Fruit fly (Drosophila melanogaster) S2 (cell line): Measurements from ENCODE around the gene AANATL2.

Experiments used
- CG8478 ChIP-seq: fragments of >200 bp; optimal IDR thresholded peaks from 2 replicates; lab custom pipeline; 2018
- CTCF ChIP-seq, 2 experiments: fragments of >200 bp; optimal IDR thresholded peaks; 2 replicates each; lab custom pipeline; 2018

DNA sequence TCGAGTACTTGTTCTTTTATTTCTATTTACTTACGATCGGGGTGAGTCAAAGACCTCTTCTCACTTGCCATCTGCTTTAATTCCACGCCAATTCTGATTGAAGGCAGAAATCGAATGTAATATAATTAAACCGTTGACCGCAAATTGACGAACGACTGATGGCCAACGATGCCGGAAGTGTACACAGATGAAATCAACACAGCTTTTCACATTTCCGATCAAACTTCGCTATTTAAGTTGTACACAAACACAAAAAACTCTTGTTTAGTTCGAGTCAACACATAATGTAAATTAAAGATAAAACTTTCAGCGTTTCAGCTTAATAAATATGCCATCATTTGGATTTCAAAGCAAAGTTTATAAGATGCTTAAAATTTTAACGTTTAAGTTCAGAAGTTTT lies 44.1 kb upstream of the AANATL2 start:
- TF ChIP-seq CTCF (optimal IDR thresholded peaks at IDR 0.05; lab: Kevin White, UChicago) (no peak), CG8478 (lab: Kevin White, UChicago) (no peak)
